Worm (Caenorhabditis elegans) whole organism, mixed stage, embryonic: ENCODE data around the gene ZK1010.4.

Source experiments
- bed-3 ChIP-seq: fragments of 200-800 bp; sonication (Bioruptor generic); optimal IDR thresholded peaks from 3 replicates; lab custom pipeline; 2018; ENCODE audit warnings: mild to moderate bottlenecking, missing genetic modification characterization, moderate library complexity, missing compliant biosample characterization
- blmp-1 ChIP-seq: fragments of 150-350 bp; optimal IDR thresholded peaks from 2 replicates; lab custom pipeline; 2014; ENCODE audit warnings: missing biosample characterization, missing genetic modification characterization
- ceh-39 ChIP-seq: fragments of 150-350 bp; optimal IDR thresholded peaks from 2 replicates; lab custom pipeline; 2014; ENCODE audit warnings: missing biosample characterization, missing genetic modification characterization
- ceh-43 ChIP-seq: fragments of 200-800 bp; sonication (Bioruptor generic); optimal IDR thresholded peaks from 2 replicates; lab custom pipeline; 2018; ENCODE audit warnings: mild to moderate bottlenecking, missing genetic modification characterization, moderate library complexity, missing compliant biosample characterization
- ceh-83 ChIP-seq: fragments of 200-800 bp; sonication (Bioruptor generic); optimal IDR thresholded peaks from 2 replicates; lab custom pipeline; 2018; ENCODE audit warnings: mild to moderate bottlenecking, missing genetic modification characterization, missing compliant biosample characterization
- ces-1 ChIP-seq: fragments of 150-350 bp; optimal IDR thresholded peaks from 2 replicates; lab custom pipeline; 2014; ENCODE audit warnings: missing biosample characterization, missing genetic modification reagents, missing genetic modification characterization
- cnd-1 ChIP-seq: fragments of 200-800 bp; sonication (Bioruptor generic); optimal IDR thresholded peaks from 2 replicates; lab custom pipeline; 2018; ENCODE audit warnings: mild to moderate bottlenecking, missing genetic modification characterization, missing compliant biosample characterization
- drap-1 ChIP-seq: fragments of 200-800 bp; sonication (Bioruptor generic); optimal IDR thresholded peaks from 3 replicates; lab custom pipeline; 2018; ENCODE audit warnings: mild to moderate bottlenecking, missing genetic modification characterization, missing compliant biosample characterization
- elt-1 ChIP-seq: sonication (generic microtip); optimal IDR thresholded peaks from 2 replicates; lab custom pipeline; 2017; ENCODE audit warnings: missing genetic modification characterization, mild to moderate bottlenecking, missing compliant biosample characterization, antibody characterized with exemption, moderate library complexity, borderline replicate concordance; ENCODE audit not compliant: insufficient read depth
- elt-3 ChIP-seq: fragments of 150-350 bp; optimal IDR thresholded peaks from 2 replicates; lab custom pipeline; 2014; ENCODE audit warnings: missing biosample characterization, missing genetic modification characterization
- flh-1 ChIP-seq: fragments of 200-800 bp; sonication (Bioruptor generic); optimal IDR thresholded peaks from 2 replicates; lab custom pipeline; 2018; ENCODE audit warnings: mild to moderate bottlenecking, missing genetic modification characterization, moderate library complexity, missing compliant biosample characterization
- ham-2 ChIP-seq: fragments of 200-800 bp; sonication (Bioruptor generic); optimal IDR thresholded peaks from 2 replicates; lab custom pipeline; 2018; ENCODE audit warnings: mild to moderate bottlenecking, missing genetic modification characterization, missing compliant biosample characterization
- hlh-1 ChIP-seq: fragments of 150-350 bp; optimal IDR thresholded peaks from 2 replicates; lab custom pipeline; 2014; ENCODE audit warnings: missing biosample characterization, missing genetic modification reagents, missing genetic modification characterization
- lin-13 ChIP-seq: fragments of 150-350 bp; optimal IDR thresholded peaks from 2 replicates; lab custom pipeline; 2014; ENCODE audit warnings: missing biosample characterization, missing genetic modification characterization
- lin-32 ChIP-seq: fragments of 200-800 bp; sonication (Bioruptor generic); optimal IDR thresholded peaks from 2 replicates; lab custom pipeline; 2018; ENCODE audit warnings: mild to moderate bottlenecking, missing genetic modification characterization, missing compliant biosample characterization
- lsy-2 ChIP-seq: fragments of 150-350 bp; optimal IDR thresholded peaks from 2 replicates; lab custom pipeline; 2014; ENCODE audit warnings: missing biosample characterization, missing genetic modification characterization
- mab-5 ChIP-seq: fragments of 150-350 bp; optimal IDR thresholded peaks from 2 replicates; lab custom pipeline; 2014; ENCODE audit warnings: missing biosample characterization, missing genetic modification characterization
- mep-1 ChIP-seq: fragments of 150-350 bp; optimal IDR thresholded peaks from 2 replicates; lab custom pipeline; 2017; ENCODE audit warnings: missing biosample characterization, missing genetic modification reagents, missing genetic modification characterization, inconsistent platforms
- mls-2 ChIP-seq: sonication (generic microtip); optimal IDR thresholded peaks from 2 replicates; lab custom pipeline; 2016; ENCODE audit warnings: mild to moderate bottlenecking, missing genetic modification characterization, moderate library complexity, missing compliant biosample characterization
- nhr-12 ChIP-seq: fragments of 150-350 bp; optimal IDR thresholded peaks from 2 replicates; lab custom pipeline; 2014; ENCODE audit warnings: missing biosample characterization, missing genetic modification characterization
- nhr-2 ChIP-seq: fragments of 150-350 bp; optimal IDR thresholded peaks from 2 replicates; lab custom pipeline; 2014; ENCODE audit warnings: missing biosample characterization, missing genetic modification characterization
- nhr-237 ChIP-seq: fragments of 150-350 bp; optimal IDR thresholded peaks from 2 replicates; lab custom pipeline; 2014; ENCODE audit warnings: missing biosample characterization, missing genetic modification characterization
- nhr-28 ChIP-seq: fragments of 150-350 bp; optimal IDR thresholded peaks from 2 replicates; lab custom pipeline; 2014; ENCODE audit warnings: missing biosample characterization, missing genetic modification characterization
- nhr-76 ChIP-seq: sonication (generic microtip); optimal IDR thresholded peaks from 2 replicates; lab custom pipeline; 2017; ENCODE audit warnings: missing biosample characterization, missing genetic modification characterization
- pha-4 ChIP-seq: fragments of 150-350 bp; optimal IDR thresholded peaks from 2 replicates; lab custom pipeline; 2018; ENCODE audit warnings: missing biosample characterization, missing genetic modification reagents, missing genetic modification characterization
- sem-2 ChIP-seq: fragments of 200-800 bp; sonication (Bioruptor generic); optimal IDR thresholded peaks from 2 replicates; lab custom pipeline; 2018; ENCODE audit warnings: mild to moderate bottlenecking, missing genetic modification characterization, missing compliant biosample characterization
- snpc-4 ChIP-seq: fragments of 150-350 bp; optimal IDR thresholded peaks from 2 replicates; lab custom pipeline; 2014; ENCODE audit warnings: missing biosample characterization, missing genetic modification characterization
- sptf-1 ChIP-seq: sonication (generic microtip); optimal IDR thresholded peaks from 2 replicates; lab custom pipeline; 2017; ENCODE audit warnings: mild to moderate bottlenecking, missing genetic modification characterization, moderate library complexity, missing compliant biosample characterization
- tbx-8 ChIP-seq: fragments of 200-800 bp; sonication (Bioruptor generic); optimal IDR thresholded peaks from 2 replicates; lab custom pipeline; 2018; ENCODE audit warnings: mild to moderate bottlenecking, missing genetic modification characterization, moderate library complexity, missing compliant biosample characterization
- unc-120 ChIP-seq: sonication (generic microtip); optimal IDR thresholded peaks from 2 replicates; lab custom pipeline; 2017; ENCODE audit warnings: missing genetic modification characterization, missing compliant biosample characterization; ENCODE audit not compliant: poor library complexity, severe bottlenecking
- unc-39 ChIP-seq: fragments of 150-350 bp; optimal IDR thresholded peaks from 2 replicates; lab custom pipeline; 2014; ENCODE audit warnings: missing biosample characterization, missing genetic modification characterization
- unc-62 ChIP-seq: fragments of 150-350 bp; optimal IDR thresholded peaks from 2 replicates; lab custom pipeline; 2014; ENCODE audit warnings: missing biosample characterization, missing genetic modification reagents, missing genetic modification characterization
- zip-8 ChIP-seq: fragments of 150-350 bp; optimal IDR thresholded peaks from 2 replicates; lab custom pipeline; 2014; ENCODE audit warnings: missing biosample characterization, missing genetic modification characterization
- ztf-11 ChIP-seq: fragments of 150-350 bp; optimal IDR thresholded peaks from 2 replicates; lab custom pipeline; 2014; ENCODE audit warnings: missing biosample characterization, missing genetic modification characterization

ZK1010.4 gene

ce11 chrIII:13019547-13020098, 38.8 kb downstream of the ZK1010.4 start:
- TF ChIP-seq blmp-1 (tag; lab: Kevin White, UChicago) (no peak), zip-8 (no peak), elt-3 (tag; lab: Kevin White, UChicago) (no peak), mls-2 (tag; lab: Kevin White, UChicago) (no peak), ceh-39 (tag; lab: Kevin White, UChicago) (no peak), snpc-4 (no peak), bed-3 (GFP tag; lab: Kevin White, UChicago) (no peak), unc-39 (no peak), lsy-2 (tag; lab: Kevin White, UChicago) (no peak), ham-2 (GFP tag; lab: Kevin White, UChicago) (no peak), unc-120 (no peak), tbx-8 (no peak), unc-62 (no peak), nhr-76 (tag; lab: Kevin White, UChicago) (no peak), pha-4 (tag; lab: Kevin White, UChicago) (no peak), flh-1 (GFP tag; lab: Kevin White, UChicago) (no peak), lin-13 (tag; lab: Kevin White, UChicago) (no peak), ceh-83 (GFP tag; lab: Kevin White, UChicago) (no peak), nhr-12 (tag; lab: Kevin White, UChicago) (no peak), drap-1 (GFP tag; lab: Kevin White, UChicago) (no peak)

- TF ChIP-seq tbx-8 (no peak), lsy-2 (tag; lab: Kevin White, UChicago) (no peak), lin-13 (tag; lab: Kevin White, UChicago) (no peak), snpc-4 (no peak), sem-2 (GFP tag; lab: Kevin White, UChicago) (no peak), nhr-12 (tag; lab: Kevin White, UChicago) (no peak), ceh-43 (GFP tag; lab: Kevin White, UChicago) (no peak), elt-3 (tag; lab: Kevin White, UChicago) (no peak), nhr-2 (no peak), mab-5 (tag; lab: Kevin White, UChicago) (no peak), zip-8 (no peak), ceh-39 (tag; lab: Kevin White, UChicago) (no peak), mep-1 (tag; lab: Kevin White, UChicago) (no peak), bed-3 (GFP tag; lab: Kevin White, UChicago) (no peak), nhr-76 (tag; lab: Kevin White, UChicago) (no peak), ham-2 (GFP tag; lab: Kevin White, UChicago) (no peak), flh-1 (GFP tag; lab: Kevin White, UChicago) (no peak)
- TF ChIP-seq, all 35 proteins: peak for 0
Observed at ce11 chrIII:13020741-13021140, 39.9 kb downstream of the ZK1010.4 start, which contains the start of gene cyp-13A11. Gene cyp-13A11, plus strand, starts transcription at chrIII:13021006.

DNA sequence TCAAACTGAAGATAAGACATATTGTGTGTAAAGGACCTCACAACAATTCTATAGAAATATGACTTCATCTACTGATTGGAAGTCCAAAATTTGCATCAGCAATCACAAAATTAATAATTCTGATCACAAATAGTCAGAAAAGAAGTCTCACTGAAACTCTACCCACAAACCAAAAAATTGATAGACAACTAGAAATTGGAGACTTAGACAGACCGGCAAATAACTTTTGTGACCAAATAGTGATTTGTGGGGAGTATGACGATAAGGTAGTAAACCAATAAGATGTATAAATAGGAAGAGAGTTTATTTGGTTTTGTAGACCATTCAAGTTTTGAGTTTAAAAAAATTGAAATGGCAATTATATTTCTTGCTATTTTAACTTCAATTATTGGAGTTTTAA, 43.4 kb downstream of the ZK1010.4 start, which contains the start of gene cyp-13A12:
Gene cyp-13A12, plus strand, starts transcription at position 267 of the 400 bp plus-strand sequence.
- no peak for TF ChIP-seq snpc-4
- no peak for TF ChIP-seq unc-62
- no peak for TF ChIP-seq ceh-83 (GFP tag; lab: Kevin White, UChicago)
- TF ChIP-seq mab-5 (tag; lab: Kevin White, UChicago), result no peak
- TF ChIP-seq pha-4 (tag; lab: Kevin White, UChicago), result no peak
- no peak for TF ChIP-seq hlh-1 (tag; lab: Kevin White, UChicago)
- no peak for TF ChIP-seq nhr-237
- TF ChIP-seq ces-1 (GFP tag; lab: Kevin White, UChicago), result no peak
- no peak for TF ChIP-seq zip-8
- no peak for TF ChIP-seq lsy-2 (tag; lab: Kevin White, UChicago)
- no peak for TF ChIP-seq drap-1 (GFP tag; lab: Kevin White, UChicago)
- no peak for TF ChIP-seq lin-32 (GFP tag; lab: Kevin White, UChicago)
- TF ChIP-seq cnd-1 (tag; lab: Kevin White, UChicago), result no peak

DNA sequence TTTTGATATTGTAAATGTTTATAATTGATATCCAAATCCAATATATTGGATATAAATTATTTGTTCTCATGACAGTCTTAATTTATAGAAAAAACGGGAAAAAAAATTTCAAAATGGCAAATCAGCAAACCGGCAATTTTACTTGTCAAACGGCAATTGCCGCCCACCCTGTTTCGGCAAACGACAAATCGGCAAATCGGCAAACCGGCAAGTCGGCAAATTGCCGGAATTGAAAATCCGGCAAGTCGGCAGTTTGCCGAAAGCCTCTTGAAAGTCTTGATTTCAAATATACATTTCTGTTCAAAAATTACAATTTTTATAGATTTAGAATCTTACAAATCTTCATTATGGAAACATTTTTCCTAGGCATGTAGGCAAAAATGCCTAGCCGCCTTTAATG, 47.1 kb downstream of the ZK1010.4 start:
- no peak for TF ChIP-seq nhr-12 (tag; lab: Kevin White, UChicago)
- TF ChIP-seq nhr-28 (tag; lab: Kevin White, UChicago), result no peak
- no peak for TF ChIP-seq lin-13 (tag; lab: Kevin White, UChicago)
- TF ChIP-seq snpc-4, result no peak
- no peak for TF ChIP-seq blmp-1 (tag; lab: Kevin White, UChicago)
- no peak for TF ChIP-seq ztf-11 (tag; lab: Kevin White, UChicago)
- no peak for TF ChIP-seq nhr-76 (tag; lab: Kevin White, UChicago)
- no peak for TF ChIP-seq zip-8
- no peak for TF ChIP-seq unc-39
- TF ChIP-seq pha-4 (tag; lab: Kevin White, UChicago), result no peak
- no peak for TF ChIP-seq ceh-43 (GFP tag; lab: Kevin White, UChicago)
- no peak for TF ChIP-seq elt-3 (tag; lab: Kevin White, UChicago)
- no peak for TF ChIP-seq hlh-1 (tag; lab: Kevin White, UChicago)
- no peak for TF ChIP-seq sem-2 (GFP tag; lab: Kevin White, UChicago)
- TF ChIP-seq elt-1 (tag; lab: Kevin White, UChicago), result no peak
- TF ChIP-seq ham-2 (GFP tag; lab: Kevin White, UChicago), result no peak
- no peak for TF ChIP-seq lsy-2 (tag; lab: Kevin White, UChicago)
- TF ChIP-seq sptf-1, result no peak
- no peak for TF ChIP-seq mls-2 (tag; lab: Kevin White, UChicago)
